Worm (Caenorhabditis elegans) whole organism, L1 larva: ENCODE results near the gene dlc-3.

Source experiments
- C04F5.9 ChIP-seq: sonication (generic microtip); optimal IDR thresholded peaks from 2 replicates; lab custom pipeline; 2016; ENCODE audit warnings: missing genetic modification characterization, missing compliant biosample characterization
- C16A3.4 ChIP-seq: fragments of 150-350 bp; optimal IDR thresholded peaks from 2 replicates; lab custom pipeline; 2014; ENCODE audit warnings: missing biosample characterization, missing genetic modification characterization
- C34B4.2 ChIP-seq: sonication (generic microtip); optimal IDR thresholded peaks from 2 replicates; lab custom pipeline; 2017; ENCODE audit warnings: mild to moderate bottlenecking, missing genetic modification characterization, missing compliant biosample characterization
- Y116A8C.19 ChIP-seq: sonication (generic microtip); optimal IDR thresholded peaks from 2 replicates; lab custom pipeline; 2016; ENCODE audit warnings: missing compliant biosample characterization, missing genetic modification characterization, borderline replicate concordance
- aha-1 ChIP-seq: fragments of 150-350 bp; optimal IDR thresholded peaks from 2 replicates; lab custom pipeline; 2014; ENCODE audit warnings: missing biosample characterization, missing genetic modification characterization
- blmp-1 ChIP-seq: fragments of 150-350 bp; optimal IDR thresholded peaks from 2 replicates; lab custom pipeline; 2014; ENCODE audit warnings: missing biosample characterization, missing genetic modification characterization
- ceh-63 ChIP-seq: fragments of 200-800 bp; sonication (Bioruptor generic); optimal IDR thresholded peaks from 2 replicates; lab custom pipeline; 2018; ENCODE audit warnings: mild to moderate bottlenecking, missing genetic modification characterization, missing compliant biosample characterization
- ceh-8 ChIP-seq: fragments of 200-800 bp; sonication (Bioruptor generic); optimal IDR thresholded peaks from 2 replicates; lab custom pipeline; 2018; ENCODE audit warnings: mild to moderate bottlenecking, missing genetic modification characterization, moderate library complexity, missing compliant biosample characterization
- ceh-88 ChIP-seq: fragments of 200-800 bp; sonication (Bioruptor generic); IDR thresholded peaks from 2 replicates; pipeline ENCODE4 v1.3.6; 2022; ENCODE audit warnings: missing genetic modification characterization, missing compliant biosample characterization
- ces-1 ChIP-seq: fragments of 150-350 bp; optimal IDR thresholded peaks from 2 replicates; lab custom pipeline; 2014; ENCODE audit warnings: missing biosample characterization, missing genetic modification reagents, missing genetic modification characterization
- dpl-1 ChIP-seq, 3 experiments: fragments of 150-350 bp in 2 of 3; sonication (generic microtip) in 1 of 3; optimal IDR thresholded peaks; 2 replicates each; lab custom pipeline; 2014 to 2017; ENCODE audit warnings: missing biosample characterization in 3 of 3, missing genetic modification characterization in 3 of 3, missing genetic modification reagents in 3 of 3
- efl-1 ChIP-seq, 4 experiments: fragments of 150-350 bp; optimal IDR thresholded peaks in 3 of 4; peaks in 1 of 4; 1 replicate in 1 of 4; 2 replicates in 3 of 4; lab custom pipeline; 2014; ENCODE audit warnings: missing biosample characterization in 2 of 4, missing genetic modification characterization in 2 of 4, missing genetic modification reagents in 2 of 4
- efl-3 ChIP-seq: fragments of 200-800 bp; sonication (Bioruptor generic); optimal IDR thresholded peaks from 2 replicates; lab custom pipeline; 2018; ENCODE audit warnings: mild to moderate bottlenecking, missing genetic modification characterization, missing compliant biosample characterization
- egl-13 ChIP-seq: sonication (generic microtip); optimal IDR thresholded peaks from 2 replicates; lab custom pipeline; 2016; ENCODE audit warnings: missing genotype, missing genetic modification reagents, missing genetic modification characterization, missing compliant biosample characterization
- elt-2 ChIP-seq: sonication (generic microtip); optimal IDR thresholded peaks from 2 replicates; lab custom pipeline; 2016; ENCODE audit warnings: missing genetic modification characterization, mild to moderate bottlenecking, inconsistent platforms, missing compliant biosample characterization, missing genetic modification reagents
- elt-3 ChIP-seq, 6 experiments: fragments of 150-350 bp in 1 of 6; sonication (generic microtip); optimal IDR thresholded peaks; 2 replicates each; lab custom pipeline; 2017 to 2018; ENCODE audit warnings: missing biosample characterization in 6 of 6, missing genetic modification characterization in 6 of 6, inconsistent platforms in 1 of 6
- ets-5 ChIP-seq: fragments of 200-800 bp; sonication (Bioruptor generic); IDR thresholded peaks from 2 replicates; pipeline ENCODE4 v1.3.6; 2022; ENCODE audit warnings: missing genetic modification characterization, missing compliant biosample characterization
- fos-1 ChIP-seq: fragments of 150-350 bp; optimal IDR thresholded peaks from 2 replicates; lab custom pipeline; 2014; ENCODE audit warnings: missing biosample characterization, missing genetic modification characterization
- hpl-2 ChIP-seq: fragments of 150-350 bp; optimal IDR thresholded peaks from 2 replicates; lab custom pipeline; 2014; ENCODE audit warnings: missing biosample characterization, missing genetic modification reagents, missing genetic modification characterization
- irx-1 ChIP-seq: sonication (generic microtip); optimal IDR thresholded peaks from 2 replicates; lab custom pipeline; 2016; ENCODE audit warnings: missing genetic modification characterization, missing compliant biosample characterization
- isw-1 ChIP-seq: fragments of 200-800 bp; sonication (Bioruptor generic); IDR thresholded peaks from 2 replicates; pipeline ENCODE4 v1.3.6; 2022; ENCODE audit warnings: missing genetic modification characterization, missing compliant biosample characterization
- jun-1 ChIP-seq: fragments of 150-350 bp; optimal IDR thresholded peaks from 2 replicates; lab custom pipeline; 2014; ENCODE audit warnings: missing biosample characterization, missing genetic modification reagents, missing genetic modification characterization
- lin-13 ChIP-seq: fragments of 150-350 bp; optimal IDR thresholded peaks from 2 replicates; lab custom pipeline; 2014; ENCODE audit warnings: missing biosample characterization, missing genetic modification reagents, missing genetic modification characterization
- lir-3 ChIP-seq: sonication (generic microtip); optimal IDR thresholded peaks from 2 replicates; lab custom pipeline; 2016; ENCODE audit warnings: mild to moderate bottlenecking, missing genetic modification characterization, moderate library complexity, missing compliant biosample characterization; ENCODE audit not compliant: poor library complexity
- mab-9 ChIP-seq: fragments of 200-800 bp; sonication (Bioruptor generic); IDR thresholded peaks from 2 replicates; pipeline ENCODE4 v1.3.6; 2022; ENCODE audit warnings: missing genetic modification reagents, missing genetic modification characterization, missing compliant biosample characterization
- mdl-1 ChIP-seq, 2 experiments: fragments of 150-350 bp; optimal IDR thresholded peaks; 2 replicates each; lab custom pipeline; 2014 to 2017; ENCODE audit warnings: missing biosample characterization in 2 of 2, missing genetic modification characterization in 2 of 2, inconsistent platforms in 1 of 2
- mef-2 ChIP-seq: fragments of 150-350 bp; optimal IDR thresholded peaks from 2 replicates; lab custom pipeline; 2014; ENCODE audit warnings: missing biosample characterization, missing genetic modification characterization
- mep-1 ChIP-seq: fragments of 150-350 bp; optimal IDR thresholded peaks from 2 replicates; lab custom pipeline; 2014; ENCODE audit warnings: missing biosample characterization, missing genetic modification characterization
- nhr-19 ChIP-seq: fragments of 200-800 bp; sonication (Bioruptor generic); conservative IDR thresholded peaks from 2 replicates; pipeline ENCODE4 v1.3.6; 2022; ENCODE audit warnings: missing genetic modification characterization, missing compliant biosample characterization
- nhr-20 ChIP-seq: sonication (generic microtip); optimal IDR thresholded peaks from 2 replicates; lab custom pipeline; 2016; ENCODE audit warnings: mild to moderate bottlenecking, missing genetic modification characterization, missing compliant biosample characterization
- nhr-237 ChIP-seq: fragments of 150-350 bp; optimal IDR thresholded peaks from 2 replicates; lab custom pipeline; 2014; ENCODE audit warnings: missing biosample characterization, missing genetic modification characterization
- nhr-28 ChIP-seq: fragments of 150-350 bp; optimal IDR thresholded peaks from 2 replicates; lab custom pipeline; 2014; ENCODE audit warnings: missing biosample characterization, missing genetic modification characterization
- nhr-47 ChIP-seq: sonication (generic microtip); optimal IDR thresholded peaks from 2 replicates; lab custom pipeline; 2016; ENCODE audit warnings: mild to moderate bottlenecking, missing genetic modification characterization, moderate library complexity, missing compliant biosample characterization
- nhr-71 ChIP-seq: sonication (generic microtip); optimal IDR thresholded peaks from 2 replicates; lab custom pipeline; 2016; ENCODE audit warnings: mild to moderate bottlenecking, missing genetic modification characterization, moderate library complexity, missing compliant biosample characterization
- nhr-76 ChIP-seq: sonication (generic microtip); optimal IDR thresholded peaks from 2 replicates; lab custom pipeline; 2017; ENCODE audit warnings: missing biosample characterization, missing genetic modification characterization
- nhr-77 ChIP-seq: fragments of 150-350 bp; optimal IDR thresholded peaks from 2 replicates; lab custom pipeline; 2014; ENCODE audit warnings: missing biosample characterization, missing genetic modification characterization
- nhr-84 ChIP-seq: sonication (generic microtip); optimal IDR thresholded peaks from 2 replicates; lab custom pipeline; 2017; ENCODE audit warnings: missing biosample characterization, missing genetic modification characterization
- nhr-85 ChIP-seq: sonication (generic microtip); peaks from one replicate; lab custom pipeline; 2016; ENCODE audit warnings: missing genetic modification characterization, inconsistent platforms, missing compliant biosample characterization
- nhr-90 ChIP-seq: sonication (generic microtip); optimal IDR thresholded peaks from 2 replicates; lab custom pipeline; 2016; ENCODE audit warnings: mild to moderate bottlenecking, missing genetic modification characterization, missing compliant biosample characterization; ENCODE audit not compliant: poor library complexity
- pqm-1 ChIP-seq: sonication (generic microtip); optimal IDR thresholded peaks from 3 replicates; lab custom pipeline; 2017; ENCODE audit warnings: missing biosample characterization, missing genetic modification characterization
- rnt-1 ChIP-seq: sonication (generic microtip); optimal IDR thresholded peaks from 2 replicates; lab custom pipeline; 2016; ENCODE audit warnings: mild to moderate bottlenecking, missing genetic modification characterization, moderate library complexity, missing compliant biosample characterization
- skn-1 ChIP-seq: fragments of 150-350 bp; optimal IDR thresholded peaks from 2 replicates; lab custom pipeline; 2014; ENCODE audit warnings: missing biosample characterization, missing genetic modification characterization
- snu-23 ChIP-seq: sonication (generic microtip); optimal IDR thresholded peaks from 2 replicates; lab custom pipeline; 2016; ENCODE audit warnings: missing genetic modification characterization, missing compliant biosample characterization
- sup-37 ChIP-seq: fragments of 200-800 bp; sonication (Bioruptor generic); optimal IDR thresholded peaks from 2 replicates; lab custom pipeline; 2018; ENCODE audit warnings: mild to moderate bottlenecking, missing genetic modification characterization, missing compliant biosample characterization
- tbx-2 ChIP-seq: sonication (generic microtip); optimal IDR thresholded peaks from 2 replicates; lab custom pipeline; 2016; ENCODE audit warnings: missing genetic modification characterization, missing compliant biosample characterization
- tlp-1 ChIP-seq: fragments of 150-350 bp; optimal IDR thresholded peaks from 2 replicates; lab custom pipeline; 2014; ENCODE audit warnings: missing biosample characterization, missing genetic modification characterization
- unc-30 ChIP-seq: sonication (generic microtip); optimal IDR thresholded peaks from 2 replicates; lab custom pipeline; 2017; ENCODE audit warnings: missing biosample characterization, missing genetic modification characterization
- unc-86 ChIP-seq: sonication (generic microtip); optimal IDR thresholded peaks from 2 replicates; lab custom pipeline; 2016; ENCODE audit warnings: missing genetic modification characterization, missing compliant biosample characterization
- unc-98 ChIP-seq: fragments of 200-800 bp; sonication (Bioruptor generic); IDR thresholded peaks from 2 replicates; pipeline ENCODE4 v1.3.6; 2022; ENCODE audit warnings: missing genetic modification characterization, missing compliant biosample characterization
- zag-1 ChIP-seq: fragments of 150-350 bp; optimal IDR thresholded peaks from 2 replicates; lab custom pipeline; 2014; ENCODE audit warnings: missing biosample characterization, missing genetic modification characterization
- zip-4 ChIP-seq: fragments of 200-800 bp; sonication (Bioruptor generic); optimal IDR thresholded peaks from 2 replicates; lab custom pipeline; 2018; ENCODE audit warnings: mild to moderate bottlenecking, missing genetic modification characterization, moderate library complexity, missing compliant biosample characterization

Gene dlc-3

ce11 chrIV:16400412-16401381 lies 31.3 kb upstream of the dlc-3 start:
- TF ChIP-seq skn-1 (no peak), nhr-20 (tag; lab: Kevin White, UChicago) (peak; percentile 14), rnt-1 (tag; lab: Kevin White, UChicago) (peak; percentile 19), nhr-28 (tag; lab: Kevin White, UChicago) (no peak), nhr-71 (no peak), zip-4 (GFP tag; lab: Kevin White, UChicago) (no peak), unc-98 (GFP tag; lab: Robert Waterston, UW) (no peak), lir-3 (tag; lab: Kevin White, UChicago) (no peak), mdl-1 (tag; optimal IDR thresholded peaks at IDR 0.05; lab: Kevin White, UChicago) (no peak), fos-1 (tag; lab: Kevin White, UChicago) (no peak), ceh-63 (GFP tag; lab: Kevin White, UChicago) (no peak), nhr-19 (GFP tag; lab: Robert Waterston, UW) (0 out of 2 replicates have a peak, but pooled peaks have one; percentile 13), mef-2 (tag; lab: Kevin White, UChicago) (no peak), nhr-85 (tag; lab: Kevin White, UChicago) (peak; percentile 48), lin-13 (GFP tag; lab: Kevin White, UChicago) (no peak), nhr-237 (tag; lab: Kevin White, UChicago) (no peak), sup-37 (GFP tag; lab: Kevin White, UChicago) (no peak), C04F5.9 (no peak), Y116A8C.19 (no peak), tbx-2 (tag; lab: Kevin White, UChicago) (no peak), dpl-1 (GFP tag; optimal IDR thresholded peaks at IDR 0.05; lab: Kevin White, UChicago) (peak in 1 of 3 experiments; percentile 23), mab-9 (GFP tag; lab: Robert Waterston, UW) (no peak), efl-3 (GFP tag; lab: Kevin White, UChicago) (peak; percentile 17), aha-1 (tag; lab: Kevin White, UChicago) (no peak), ceh-8 (GFP tag; lab: Kevin White, UChicago) (no peak), unc-30 (tag; lab: Kevin White, UChicago) (no peak), hpl-2 (GFP tag; lab: Kevin White, UChicago) (no peak), jun-1 (no peak), mep-1 (tag; lab: Kevin White, UChicago) (peak; percentile 1), nhr-77 (tag; lab: Kevin White, UChicago) (no peak), C34B4.2 (tag; lab: Kevin White, UChicago) (no peak), nhr-90 (peak; percentile 53), snu-23 (GFP tag; lab: Kevin White, UChicago) (peak; percentile 48), ceh-88 (no peak), pqm-1 (tag; lab: Kevin White, UChicago) (no peak), blmp-1 (peak; percentile 35), nhr-76 (tag; lab: Kevin White, UChicago) (no peak), nhr-47 (no peak), irx-1 (tag; lab: Kevin White, UChicago) (no peak), isw-1 (no peak), ces-1 (GFP tag; lab: Kevin White, UChicago) (no peak), nhr-84 (tag; lab: Kevin White, UChicago) (no peak), tlp-1 (tag; lab: Kevin White, UChicago) (no peak), ets-5 (GFP tag; lab: Robert Waterston, UW) (no peak), unc-86 (no peak), egl-13 (tag; lab: Kevin White, UChicago) (no peak), efl-1 (optimal IDR thresholded peaks at IDR 0.05; lab: Kevin White, UChicago) (no peak), efl-1 (GFP tag; optimal IDR thresholded peaks at IDR 0.05 in 1 of 2; lab: Kevin White, UChicago) (peak in 1 of 2 experiments; percentile 82), C16A3.4 (tag; lab: Kevin White, UChicago) (peak; percentile 24), elt-3 (tag; optimal IDR thresholded peaks at IDR 0.05; lab: Kevin White, UChicago) (peak in 1 of 6 experiments; percentile 9), elt-2 (tag; lab: Kevin White, UChicago) (peak; percentile 25), zag-1 (tag; lab: Kevin White, UChicago) (no peak)
